Worm (Caenorhabditis elegans): ENCODE data around the gene Y11D7A.19.

The Y11D7A.19 gene

DNA sequence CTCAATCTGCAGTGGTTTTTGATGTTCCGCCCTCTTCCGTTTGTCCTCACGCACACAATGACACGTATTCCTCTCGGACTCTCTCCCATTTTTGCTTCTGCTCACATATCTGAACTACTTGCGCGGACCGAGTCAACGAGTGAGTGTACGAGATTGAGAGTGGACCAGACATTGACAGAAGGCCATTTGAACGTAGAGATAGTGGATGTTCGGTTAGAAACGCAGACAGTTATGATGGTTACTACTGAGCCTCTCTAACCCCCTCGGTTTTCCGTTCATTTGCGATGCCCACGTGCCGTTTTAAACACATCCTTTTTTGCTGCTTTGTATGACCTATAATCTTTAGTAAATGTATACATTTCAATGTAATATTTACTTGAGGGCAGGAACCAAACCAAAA lies 49.9 kb downstream of the Y11D7A.19 start (continued):
- no peak for TF ChIP-seq lin-39 (tag; optimal IDR thresholded peaks at IDR 0.05)
- TF ChIP-seq pag-3 (tag; optimal IDR thresholded peaks at IDR 0.05; ENCODE audit: borderline replicate concordance, insufficient read depth), result no peak
- TF ChIP-seq unc-86 (tag; optimal IDR thresholded peaks at IDR 0.05), result peak; percentile 54
- no peak for TF ChIP-seq nhr-20 (tag; optimal IDR thresholded peaks at IDR 0.05)

DNA sequence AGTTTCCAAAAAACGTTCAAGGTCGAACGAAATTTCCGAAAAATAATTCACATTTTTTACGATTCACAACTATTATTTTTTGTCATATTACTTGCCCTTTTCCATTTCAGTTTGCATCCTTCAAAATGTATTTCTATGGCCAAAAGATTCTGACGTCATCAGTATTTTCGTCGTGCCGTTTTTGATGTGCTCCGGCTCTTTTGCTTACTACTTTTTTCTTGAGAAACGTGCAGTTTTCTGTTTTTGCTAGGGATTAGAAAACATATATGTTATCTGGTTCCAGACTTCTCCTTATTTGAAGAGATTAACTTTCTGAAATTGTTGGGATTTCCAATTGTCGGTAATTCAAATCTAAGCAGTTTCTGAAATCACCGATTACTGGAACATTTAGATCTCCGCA lies 50.5 kb downstream of the Y11D7A.19 start:
- TF ChIP-seq grh-1 (GFP tag; IDR thresholded peaks at IDR 0.05) (no peak), lin-14 (GFP tag; optimal IDR thresholded peaks at IDR 0.05) (peak; percentile 33), nhr-76 (tag; optimal IDR thresholded peaks at IDR 0.05) (no peak), egl-13 (tag; optimal IDR thresholded peaks at IDR 0.05) (peak; percentile 27), pax-3 (tag; optimal IDR thresholded peaks at IDR 0.05) (peak; percentile 31), jun-1 (tag; optimal IDR thresholded peaks at IDR 0.05) (no peak), nhr-19 (GFP tag; conservative IDR thresholded peaks at IDR 0.05) (no peak), nhr-12 (tag; optimal IDR thresholded peaks at IDR 0.05) (no peak), zip-4 (GFP tag; optimal IDR thresholded peaks at IDR 0.05) (no peak), xbp-1 (tag; optimal IDR thresholded peaks at IDR 0.05) (no peak), dsc-1 (tag; optimal IDR thresholded peaks at IDR 0.05) (peak; percentile 32), elt-3 (tag; optimal IDR thresholded peaks at IDR 0.05) (no peak)
